Fruit fly (Drosophila melanogaster) ovary, adult (tissue): Measurements from ENCODE around the gene bumpel.

Experiments
- CG17801 ChIP-seq: fragments of 200-800 bp; optimal IDR thresholded peaks from 2 replicates; lab custom pipeline; 2019; ENCODE audit warnings: missing biosample characterization, mild to moderate bottlenecking, missing genetic modification characterization, moderate library complexity; ENCODE audit not compliant: partially characterized antibody

The bumpel gene

dm6 chr3R:11370805-11371204 lies 47.7 kb downstream of the bumpel start:
- TF ChIP-seq CG17801 (GFP tag; lab: Kevin White, UChicago), result no peak

dm6 chr3R:11370333-11370732 lies 48.1 kb downstream of the bumpel start:
- TF ChIP-seq CG17801 (GFP tag; lab: Kevin White, UChicago), result no peak

dm6 chr3R:11368766-11369165 lies 49.7 kb downstream of the bumpel start:
- no peak for TF ChIP-seq CG17801 (GFP tag; lab: Kevin White, UChicago)

DNA sequence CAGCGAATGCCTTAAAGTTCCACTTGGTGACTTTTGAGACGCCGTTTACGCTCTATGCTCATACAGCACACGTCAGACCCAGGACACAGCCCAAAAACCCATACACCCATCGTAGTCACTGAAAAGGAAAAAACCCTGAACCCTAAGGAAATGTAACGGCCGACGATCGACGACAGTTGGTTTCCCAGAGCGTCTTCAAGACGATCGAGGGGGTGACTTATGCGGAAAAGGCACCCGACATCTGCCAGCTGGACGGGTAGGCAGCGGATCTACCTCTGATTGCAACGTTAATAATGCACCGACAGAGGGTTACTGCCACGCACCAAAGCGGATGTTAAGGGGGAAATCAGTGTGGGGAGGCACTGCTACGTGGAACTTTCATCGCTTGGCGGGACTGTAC lies 52.2 kb downstream of the bumpel start:
- no peak for TF ChIP-seq CG17801 (GFP tag; lab: Kevin White, UChicago)
